Fruit fly (Drosophila melanogaster) whole organism, adult: ENCODE data around the gene Cpr62Bb.

Source experiments
- CG12768 ChIP-seq: fragments of 200-800 bp; sonication (Bioruptor generic); optimal IDR thresholded peaks from 2 replicates; lab custom pipeline; 2017; ENCODE audit warnings: missing biosample characterization, missing genetic modification characterization, mild to moderate bottlenecking, moderate library complexity, missing genetic modification reagents
- CG14711 ChIP-seq: fragments of 200-800 bp; sonication (Bioruptor generic); optimal IDR thresholded peaks from 2 replicates; lab custom pipeline; 2018; ENCODE audit warnings: missing biosample characterization, mild to moderate bottlenecking, missing genetic modification characterization, moderate library complexity
- CG7045 ChIP-seq: fragments of 200-800 bp; sonication (Bioruptor generic); optimal IDR thresholded peaks from 2 replicates; lab custom pipeline; 2017; ENCODE audit warnings: missing biosample characterization, mild to moderate bottlenecking, missing genetic modification characterization
- Crg-1 ChIP-seq: fragments of 200-800 bp; sonication (Bioruptor generic); optimal IDR thresholded peaks from 2 replicates; lab custom pipeline; 2016; ENCODE audit warnings: missing biosample characterization, missing genetic modification characterization
- Mnt ChIP-seq: fragments of 200-800 bp; sonication (Bioruptor generic); optimal IDR thresholded peaks from 2 replicates; lab custom pipeline; 2016; ENCODE audit warnings: missing biosample characterization, mild to moderate bottlenecking, missing genetic modification characterization
- cic ChIP-seq: fragments of 200-800 bp; sonication (Bioruptor generic); optimal IDR thresholded peaks from 2 replicates; lab custom pipeline; 2017; ENCODE audit warnings: missing biosample characterization, mild to moderate bottlenecking, missing genetic modification characterization, moderate library complexity
- kay ChIP-seq: fragments of 200-800 bp; sonication (Bioruptor generic); peaks from one replicate; lab custom pipeline; 2016; ENCODE audit warnings: missing biosample characterization, missing genetic modification characterization, borderline replicate concordance

DNA sequence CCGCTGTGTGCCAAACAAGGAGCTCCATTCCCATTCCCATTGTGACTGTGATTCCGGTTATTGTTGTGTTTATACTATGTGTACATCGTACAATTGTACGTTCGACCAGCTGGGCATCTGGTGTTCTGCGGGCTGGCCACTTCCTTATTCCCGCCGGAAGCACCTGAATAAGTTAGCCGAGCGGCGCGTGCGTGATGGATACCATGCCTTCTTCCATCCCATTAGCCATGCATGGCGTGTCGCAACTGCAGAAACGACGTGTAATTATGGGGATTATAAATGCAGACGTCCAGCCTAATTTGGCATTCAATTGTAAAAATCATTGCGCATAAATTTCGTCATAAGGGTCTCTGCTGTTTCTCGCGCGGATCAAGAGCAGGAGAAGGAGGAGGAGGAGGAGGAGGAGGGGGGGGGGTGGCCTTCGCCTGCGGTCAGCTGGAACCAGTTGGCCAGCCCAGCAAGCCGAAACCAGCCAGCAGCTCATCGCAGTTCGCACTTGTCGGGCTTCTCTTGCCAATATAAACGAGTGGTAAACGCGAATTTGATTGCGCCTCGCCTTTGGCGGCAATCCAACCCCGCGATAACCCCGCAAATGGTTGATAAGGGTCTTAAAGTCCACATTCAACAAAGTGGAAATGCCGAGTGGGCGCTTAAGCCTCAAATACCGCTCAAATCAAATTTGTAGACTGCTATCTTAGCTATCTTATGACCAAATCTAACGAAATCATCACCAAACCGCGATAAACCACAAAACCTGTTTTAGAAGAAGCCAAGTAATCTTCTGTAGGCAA is 31.3 kb upstream of the Cpr62Bb start:
- TF ChIP-seq CG12768: no peak
- no peak for TF ChIP-seq CG14711 (tag; lab: Kevin White, UChicago)
- TF ChIP-seq cic (GFP tag; lab: Kevin White, UChicago): no peak
- no peak for TF ChIP-seq Mnt
- no peak for TF ChIP-seq kay (GFP tag; lab: Kevin White, UChicago)
- TF ChIP-seq CG7045 (GFP tag; lab: Kevin White, UChicago): no peak
- TF ChIP-seq Crg-1 (GFP tag; lab: Kevin White, UChicago): no peak
